Worm (Caenorhabditis elegans) whole organism, young adult: ENCODE results near the gene C30F2.2.

Source experiments
- B0019.2 ChIP-seq: fragments of 200-800 bp; sonication (Bioruptor generic); conservative IDR thresholded peaks from 2 replicates; pipeline ENCODE4 v1.3.6; 2022; ENCODE audit warnings: missing genetic modification reagents, missing genetic modification characterization, missing compliant biosample characterization
- B0261.1 ChIP-seq: sonication (generic microtip); optimal IDR thresholded peaks from 2 replicates; lab custom pipeline; 2016; ENCODE audit warnings: mild to moderate bottlenecking, missing genetic modification characterization, moderate library complexity, missing compliant biosample characterization
- C06A6.2 ChIP-seq: fragments of 200-800 bp; sonication (Bioruptor generic); conservative IDR thresholded peaks from 2 replicates; pipeline ENCODE4 v1.3.6; 2022; ENCODE audit warnings: missing genetic modification characterization, missing compliant biosample characterization
- D2030.7 ChIP-seq: fragments of 200-800 bp; sonication (Bioruptor generic); IDR thresholded peaks from 2 replicates; pipeline ENCODE4 v1.3.6; 2022; ENCODE audit warnings: missing genetic modification reagents, missing genetic modification characterization, missing compliant biosample characterization
- F23B12.7 ChIP-seq: sonication (generic microtip); optimal IDR thresholded peaks from 2 replicates; lab custom pipeline; 2017; ENCODE audit warnings: missing genetic modification characterization, mild to moderate bottlenecking, missing compliant biosample characterization, antibody characterized with exemption, moderate library complexity; ENCODE audit not compliant: insufficient read depth
- F33H1.4 ChIP-seq: fragments of 200-800 bp; sonication (Bioruptor generic); IDR thresholded peaks from 2 replicates; pipeline ENCODE4 v1.3.6; 2022; ENCODE audit warnings: missing genetic modification reagents, missing genetic modification characterization, missing compliant biosample characterization
- F37B4.10 ChIP-seq: fragments of 200-800 bp; sonication (Bioruptor generic); IDR thresholded peaks from 2 replicates; pipeline ENCODE4 v1.3.6; 2022; ENCODE audit warnings: missing genetic modification characterization, missing compliant biosample characterization
- F57A8.1 ChIP-seq: fragments of 200-800 bp; sonication (Bioruptor generic); optimal IDR thresholded peaks from 2 replicates; lab custom pipeline; 2018; ENCODE audit warnings: mild to moderate bottlenecking, missing genetic modification characterization, moderate library complexity, missing compliant biosample characterization
- K11D2.4 ChIP-seq: fragments of 200-800 bp; sonication (Bioruptor generic); IDR thresholded peaks from 2 replicates; pipeline ENCODE4 v1.3.6; 2022; ENCODE audit warnings: missing genetic modification reagents, missing genetic modification characterization, missing compliant biosample characterization
- Y56A3A.18 ChIP-seq: fragments of 200-800 bp; sonication (Bioruptor generic); IDR thresholded peaks from 2 replicates; pipeline ENCODE4 v1.3.6; 2022; ENCODE audit warnings: missing genetic modification reagents, missing genetic modification characterization, missing compliant biosample characterization
- Y95B8A.8 ChIP-seq: fragments of 200-800 bp; sonication (Bioruptor generic); IDR thresholded peaks from 2 replicates; pipeline ENCODE4 v1.3.6; 2022; ENCODE audit warnings: missing genetic modification reagents, missing genetic modification characterization, missing compliant biosample characterization
- ZK185.1 ChIP-seq: sonication (generic microtip); optimal IDR thresholded peaks from 2 replicates; lab custom pipeline; 2016; ENCODE audit warnings: mild to moderate bottlenecking, missing genetic modification characterization, missing compliant biosample characterization; ENCODE audit not compliant: poor library complexity, severe bottlenecking
- bed-1 ChIP-seq: fragments of 200-800 bp; sonication (Bioruptor generic); IDR thresholded peaks from 2 replicates; pipeline ENCODE4 v1.3.6; 2022; ENCODE audit warnings: missing genetic modification reagents, missing genetic modification characterization, missing compliant biosample characterization
- ccch-3 ChIP-seq: fragments of 200-800 bp; sonication (Bioruptor generic); optimal IDR thresholded peaks from 2 replicates; lab custom pipeline; 2018; ENCODE audit warnings: mild to moderate bottlenecking, missing genetic modification characterization, missing compliant biosample characterization
- cebp-2 ChIP-seq: fragments of 200-800 bp; sonication (Bioruptor generic); IDR thresholded peaks from 2 replicates; pipeline ENCODE4 v1.3.6; 2022; ENCODE audit warnings: missing genetic modification characterization, missing compliant biosample characterization
- ceh-27 ChIP-seq: fragments of 200-800 bp; sonication (Bioruptor generic); optimal IDR thresholded peaks from 2 replicates; lab custom pipeline; 2018; ENCODE audit warnings: mild to moderate bottlenecking, missing genetic modification characterization, moderate library complexity, missing compliant biosample characterization
- ceh-58 ChIP-seq: fragments of 200-800 bp; sonication (Bioruptor generic); IDR thresholded peaks from 2 replicates; pipeline ENCODE4 v1.3.6; 2022; ENCODE audit warnings: missing genetic modification characterization, missing compliant biosample characterization
- dpff-1 ChIP-seq: sonication (generic microtip); optimal IDR thresholded peaks from 2 replicates; lab custom pipeline; 2017; ENCODE audit warnings: mild to moderate bottlenecking, missing genetic modification characterization, missing compliant biosample characterization
- ekl-4 ChIP-seq: fragments of 200-800 bp; sonication (Bioruptor generic); IDR thresholded peaks from 2 replicates; pipeline ENCODE4 v1.3.6; 2022; ENCODE audit warnings: missing genetic modification reagents, missing genetic modification characterization, missing compliant biosample characterization
- ets-4 ChIP-seq: fragments of 200-800 bp; sonication (Bioruptor generic); optimal IDR thresholded peaks from 2 replicates; lab custom pipeline; 2018; ENCODE audit warnings: mild to moderate bottlenecking, missing genetic modification characterization, missing compliant biosample characterization
- hrde-1 ChIP-seq: sonication (generic microtip); optimal IDR thresholded peaks from 2 replicates; lab custom pipeline; 2016; ENCODE audit warnings: missing genetic modification characterization, mild to moderate bottlenecking, missing compliant biosample characterization, moderate library complexity, missing genotype, missing genetic modification reagents, borderline replicate concordance
- let-526 ChIP-seq: fragments of 200-800 bp; sonication (Bioruptor generic); IDR thresholded peaks from 2 replicates; pipeline ENCODE4 v1.3.6; 2022; ENCODE audit warnings: missing genetic modification reagents, missing genetic modification characterization, missing compliant biosample characterization
- lin-35 ChIP-seq, 3 experiments: fragments of 150-350 bp in 2 of 3; sonication (generic microtip) in 1 of 3; optimal IDR thresholded peaks; 2 replicates each; lab custom pipeline; 2014 to 2018; ENCODE audit warnings: missing biosample characterization in 3 of 3, missing genetic modification characterization in 3 of 3, missing genetic modification reagents in 3 of 3
- lsl-1 ChIP-seq: fragments of 200-800 bp; sonication (Bioruptor generic); optimal IDR thresholded peaks from 2 replicates; lab custom pipeline; 2018; ENCODE audit warnings: mild to moderate bottlenecking, missing genetic modification characterization, moderate library complexity, missing compliant biosample characterization
- mel-28 ChIP-seq: sonication (generic microtip); optimal IDR thresholded peaks from 2 replicates; lab custom pipeline; 2016; ENCODE audit warnings: borderline replicate concordance, mild to moderate bottlenecking, missing genetic modification characterization, missing compliant biosample characterization
- mes-4 ChIP-seq: sonication (generic microtip); optimal IDR thresholded peaks from 2 replicates; lab custom pipeline; 2016; ENCODE audit warnings: missing genotype, missing genetic modification characterization, missing compliant biosample characterization
- nhr-120 ChIP-seq: fragments of 200-800 bp; sonication (Bioruptor generic); IDR thresholded peaks from 2 replicates; pipeline ENCODE4 v1.3.6; 2022; ENCODE audit warnings: missing genetic modification characterization, missing compliant biosample characterization
- nhr-179 ChIP-seq: sonication (generic microtip); optimal IDR thresholded peaks from 2 replicates; lab custom pipeline; 2016; ENCODE audit warnings: mild to moderate bottlenecking, missing genetic modification characterization, missing compliant biosample characterization
- nhr-90 ChIP-seq: sonication (generic microtip); optimal IDR thresholded peaks from 2 replicates; lab custom pipeline; 2016; ENCODE audit warnings: missing genotype, mild to moderate bottlenecking, missing genetic modification characterization, missing compliant biosample characterization
- pbrm-1 ChIP-seq: fragments of 200-800 bp; sonication (Bioruptor generic); IDR thresholded peaks from 2 replicates; pipeline ENCODE4 v1.3.6; 2022; ENCODE audit warnings: missing genetic modification reagents, missing genetic modification characterization, missing compliant biosample characterization
- pha-4 ChIP-seq: fragments of 150-350 bp; sonication (generic microtip); optimal IDR thresholded peaks from 2 replicates; lab custom pipeline; 2014; ENCODE audit warnings: missing biosample characterization, missing genetic modification reagents, missing genetic modification characterization
- rpc-1 ChIP-seq, 2 experiments: fragments of 150-350 bp in 1 of 2; sonication (generic microtip) in 1 of 2; optimal IDR thresholded peaks; 2 replicates each; lab custom pipeline; 2014 to 2018; ENCODE audit warnings: missing biosample characterization in 1 of 2, missing genetic modification characterization in 1 of 2, missing genetic modification reagents in 1 of 2, missing genotype in 1 of 2
- sdz-38 ChIP-seq: sonication (generic microtip); optimal IDR thresholded peaks from 2 replicates; lab custom pipeline; 2016; ENCODE audit warnings: missing genotype, missing genetic modification characterization, missing compliant biosample characterization
- snpc-1.1 ChIP-seq: sonication (generic microtip); optimal IDR thresholded peaks from 2 replicates; lab custom pipeline; 2017; ENCODE audit warnings: missing genetic modification characterization, mild to moderate bottlenecking, missing compliant biosample characterization, antibody characterized with exemption, moderate library complexity, missing genotype, missing genetic modification reagents; ENCODE audit not compliant: insufficient read depth
- snpc-1.3 ChIP-seq: sonication (generic microtip); optimal IDR thresholded peaks from 2 replicates; lab custom pipeline; 2017; ENCODE audit warnings: missing genetic modification characterization, mild to moderate bottlenecking, missing compliant biosample characterization, antibody characterized with exemption, moderate library complexity, missing genotype, missing genetic modification reagents; ENCODE audit not compliant: insufficient read depth
- snpc-4 ChIP-seq, 5 experiments: fragments of 150-350 bp in 1 of 5; sonication (generic microtip) in 4 of 5; optimal IDR thresholded peaks; 2 replicates each; lab custom pipeline; 2014 to 2018; ENCODE audit warnings: missing genetic modification characterization in 5 of 5, missing biosample characterization in 3 of 5, antibody characterized with exemption in 2 of 5, mild to moderate bottlenecking in 2 of 5, missing compliant biosample characterization in 2 of 5, missing genotype in 2 of 5, moderate library complexity in 2 of 5, missing genetic modification reagents in 1 of 5
- sptf-2 ChIP-seq: fragments of 200-800 bp; sonication (Bioruptor generic); optimal IDR thresholded peaks from 2 replicates; lab custom pipeline; 2018; ENCODE audit warnings: mild to moderate bottlenecking, missing genetic modification characterization, missing compliant biosample characterization
- tbp1 ChIP-seq: fragments of 200-800 bp; sonication (Bioruptor generic); optimal IDR thresholded peaks from 2 replicates; lab custom pipeline; 2018; ENCODE audit warnings: mild to moderate bottlenecking, missing genetic modification characterization, missing compliant biosample characterization
- xnd-1 ChIP-seq: sonication (generic microtip); optimal IDR thresholded peaks from 2 replicates; lab custom pipeline; 2016; ENCODE audit warnings: missing genotype, missing genetic modification reagents, missing genetic modification characterization, missing compliant biosample characterization
- zfh-2 ChIP-seq: fragments of 200-800 bp; sonication (Bioruptor generic); conservative IDR thresholded peaks from 2 replicates; pipeline ENCODE4 v1.3.6; 2022; ENCODE audit warnings: missing genetic modification reagents, missing genetic modification characterization, missing compliant biosample characterization
- ztf-25 ChIP-seq: fragments of 200-800 bp; sonication (Bioruptor generic); IDR thresholded peaks from 2 replicates; pipeline ENCODE4 v1.3.6; 2022; ENCODE audit warnings: missing genetic modification reagents, missing genetic modification characterization, missing compliant biosample characterization

C30F2.2 gene

DNA sequence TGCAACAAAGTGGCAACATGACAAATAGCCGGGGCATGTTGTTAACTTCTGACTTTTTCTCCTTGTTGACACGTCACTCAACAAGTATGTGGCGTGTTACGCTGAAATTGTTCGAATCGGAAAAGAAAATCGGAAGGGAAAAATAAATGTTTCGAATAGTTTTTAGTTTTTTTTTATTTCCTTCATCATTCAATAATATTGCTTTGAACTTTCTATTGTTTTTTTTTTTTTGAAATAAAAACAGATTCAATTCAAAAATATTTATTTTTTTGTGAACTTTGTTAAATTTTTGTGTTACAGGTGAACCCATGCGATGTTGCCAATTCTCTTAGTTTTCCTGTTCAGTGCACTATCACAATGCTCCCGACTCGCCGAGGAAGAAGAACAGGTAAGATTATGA is 35.4 kb downstream of the C30F2.2 start, which contains the start of gene cpd-2:
cpd-2 (plus strand) TSS at position 301 of the 400 bp plus-strand sequence.
- TF ChIP-seq ceh-58 (GFP tag; lab: Robert Waterston, UW) = no peak
- no peak for TF ChIP-seq lin-35 (GFP tag; optimal IDR thresholded peaks at IDR 0.05; lab: Kevin White, UChicago)
- no peak for TF ChIP-seq Y56A3A.18 (GFP tag; lab: Robert Waterston, UW)
- TF ChIP-seq cebp-2 (GFP tag; lab: Robert Waterston, UW) = no peak
- no peak for TF ChIP-seq rpc-1 (optimal IDR thresholded peaks at IDR 0.05; lab: Kevin White, UChicago)
- TF ChIP-seq rpc-1 (tag; optimal IDR thresholded peaks at IDR 0.05; lab: Kevin White, UChicago) = no peak
- TF ChIP-seq let-526 (GFP tag; lab: Robert Waterston, UW) = no peak
- no peak for TF ChIP-seq mel-28 (tag; lab: Kevin White, UChicago)
- no peak for TF ChIP-seq nhr-179 (tag; lab: Kevin White, UChicago)
- TF ChIP-seq pha-4 = no peak
- TF ChIP-seq B0019.2 = no peak
- TF ChIP-seq ceh-27 = no peak

ce11 chrX:16046379-16046778 is 38.6 kb downstream of the C30F2.2 start:
- TF ChIP-seq ccch-3 (no peak), ets-4 (GFP tag; lab: Kevin White, UChicago) (no peak), let-526 (GFP tag; lab: Robert Waterston, UW) (no peak), F57A8.1 (no peak), mel-28 (tag; lab: Kevin White, UChicago) (no peak), sptf-2 (no peak), B0019.2 (no peak), Y95B8A.8 (GFP tag; lab: Robert Waterston, UW) (no peak), dpff-1 (tag; lab: Kevin White, UChicago) (no peak), lin-35 (GFP tag; optimal IDR thresholded peaks at IDR 0.05; lab: Kevin White, UChicago) (no peak), lsl-1 (GFP tag; lab: Kevin White, UChicago) (no peak), hrde-1 (tag; lab: Kevin White, UChicago) (no peak)
- TF ChIP-seq, all 124 proteins: peak for 0

DNA sequence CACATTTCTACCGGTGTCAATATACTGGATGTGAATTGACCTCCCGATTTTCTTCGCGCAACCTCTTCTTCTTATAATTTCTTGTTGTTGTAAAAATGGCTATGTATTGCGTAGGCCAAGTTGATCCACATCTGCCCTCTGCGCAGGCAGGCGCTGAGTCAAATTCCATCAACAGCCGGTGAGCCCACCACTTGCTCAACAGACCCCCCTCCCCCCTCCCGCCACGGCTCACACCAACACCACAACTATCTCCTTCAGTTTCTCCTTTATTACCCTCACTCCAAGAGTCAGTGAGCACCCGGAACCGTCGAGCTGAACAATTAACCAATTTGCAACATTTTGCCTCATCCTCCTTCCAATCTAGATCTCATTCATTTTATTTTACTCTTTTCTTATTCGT is 40.7 kb downstream of the C30F2.2 start:
- TF ChIP-seq sdz-38 (tag; lab: Kevin White, UChicago) (no peak), nhr-120 (0 out of 2 replicates have a peak, but pooled peaks have one; percentile 12), zfh-2 (peak; percentile 70)

DNA sequence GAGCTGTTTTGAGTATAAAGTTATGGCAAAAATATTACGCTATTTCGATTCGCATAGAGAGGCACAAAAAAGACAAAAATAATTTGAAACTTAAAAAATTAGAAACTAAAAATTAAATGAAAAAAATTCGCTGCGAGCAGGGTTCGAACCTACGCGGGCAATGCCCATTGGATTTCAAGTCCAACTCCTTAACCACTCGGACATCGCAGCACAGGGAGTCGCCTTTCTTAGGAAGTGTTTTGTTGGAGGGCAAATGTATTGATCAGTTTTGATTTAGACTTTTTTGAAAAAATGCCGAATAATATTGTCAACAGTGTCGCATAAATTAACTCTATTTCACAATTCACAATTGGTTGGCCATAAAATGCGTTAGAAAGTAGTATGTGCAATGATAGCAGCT is 42.5 kb downstream of the C30F2.2 start:
- TF ChIP-seq snpc-4 (GFP tag; optimal IDR thresholded peaks at IDR 0.05; lab: Kevin White, UChicago) (no peak), snpc-4 (tag; optimal IDR thresholded peaks at IDR 0.05; lab: Kevin White, UChicago) (peak in 1 of 4 experiments; percentile 60), ztf-25 (GFP tag; lab: Robert Waterston, UW) (0 out of 2 replicates have a peak, but pooled peaks have one; percentile 17), ekl-4 (GFP tag; lab: Robert Waterston, UW) (no peak), F37B4.10 (GFP tag; lab: Robert Waterston, UW) (no peak), snpc-1.3 (tag; lab: Kevin White, UChicago) (peak; percentile 0), F23B12.7 (tag; lab: Kevin White, UChicago) (peak; percentile 18), xnd-1 (tag; lab: Kevin White, UChicago) (no peak), tbp1 (GFP tag; lab: Kevin White, UChicago) (peak; percentile 88), mes-4 (peak; percentile 29), rpc-1 (optimal IDR thresholded peaks at IDR 0.05; lab: Kevin White, UChicago) (peak; percentile 58), rpc-1 (tag; optimal IDR thresholded peaks at IDR 0.05; lab: Kevin White, UChicago) (peak; percentile 79), zfh-2 (no peak), snpc-1.1 (tag; lab: Kevin White, UChicago) (peak; percentile 23), B0261.1 (peak; percentile 69), nhr-90 (tag; lab: Kevin White, UChicago) (peak; percentile 16), D2030.7 (GFP tag; lab: Robert Waterston, UW) (peak; percentile 47; the same call in 1 of the 2 replicates), bed-1 (GFP tag; lab: Robert Waterston, UW) (no peak), ZK185.1 (tag; lab: Kevin White, UChicago) (no peak), K11D2.4 (GFP tag; lab: Robert Waterston, UW) (no peak), pbrm-1 (GFP tag; lab: Robert Waterston, UW) (peak; percentile 67; the same call in 1 of the 2 replicates), lin-35 (GFP tag; optimal IDR thresholded peaks at IDR 0.05; lab: Kevin White, UChicago) (no peak), sptf-2 (no peak), F33H1.4 (no peak), C06A6.2 (GFP tag; lab: Robert Waterston, UW) (no peak)
